Worm (Caenorhabditis elegans): ENCODE data around the gene Y47D3B.3.

ce11 chrIII:11366467-11366866, 31.1 kb upstream of the Y47D3B.3 start, which contains the start of gene T28D6.3:
- TF ChIP-seq ceh-16 (tag; optimal IDR thresholded peaks at IDR 0.05) (no peak), nhr-67 (tag; optimal IDR thresholded peaks at IDR 0.05) (no peak), egl-27 (tag; optimal IDR thresholded peaks at IDR 0.05) (no peak), lin-15B (tag; optimal IDR thresholded peaks at IDR 0.05) (no peak), elt-3 (tag; optimal IDR thresholded peaks at IDR 0.05) (no peak), pqm-1 (tag; optimal IDR thresholded peaks at IDR 0.05) (no peak), tbx-2 (tag; optimal IDR thresholded peaks at IDR 0.05) (no peak), ztf-11 (tag; optimal IDR thresholded peaks at IDR 0.05) (no peak), ama-1 (optimal IDR thresholded peaks at IDR 0.05) (no peak), nhr-77 (tag; optimal IDR thresholded peaks at IDR 0.05) (no peak), snpc-4 (tag; optimal IDR thresholded peaks at IDR 0.05) (no peak), zag-1 (tag; optimal IDR thresholded peaks at IDR 0.05) (no peak)
